Worm (Caenorhabditis elegans) whole organism, L4/young adult: Measurements from ENCODE around the gene F25E2.2.

Experiments
- W03F9.2 ChIP-seq: fragments of 150-350 bp; optimal IDR thresholded peaks from 2 replicates; lab custom pipeline; 2014; ENCODE audit warnings: missing biosample characterization, missing genetic modification characterization
- dao-5 ChIP-seq: sonication (generic microtip); optimal IDR thresholded peaks from 2 replicates; lab custom pipeline; 2016; ENCODE audit warnings: missing genotype, missing genetic modification characterization, moderate library complexity, missing compliant biosample characterization
- him-1 ChIP-seq: sonication (generic microtip); optimal IDR thresholded peaks from 2 replicates; lab custom pipeline; 2016; ENCODE audit warnings: missing genotype, missing genetic modification reagents, missing genetic modification characterization, missing compliant biosample characterization

- TF ChIP-seq him-1 (tag; lab: Kevin White, UChicago) = no peak
- TF ChIP-seq W03F9.2 (tag; lab: Kevin White, UChicago) = no peak
- no peak for TF ChIP-seq dao-5 (tag; lab: Kevin White, UChicago)
These were observed 1.7 kb upstream of the F25E2.2 start for ce11 chrX:812264-812663.
